Worm (Caenorhabditis elegans) whole organism, early embryonic: Measurements from ENCODE around the gene srz-37.

Experiments
- B0310.2 ChIP-seq: sonication (generic microtip); optimal IDR thresholded peaks from 2 replicates; lab custom pipeline; 2016; ENCODE audit warnings: mild to moderate bottlenecking, missing genetic modification characterization, missing compliant biosample characterization
- F13C5.2 ChIP-seq: sonication (generic microtip); optimal IDR thresholded peaks from 2 replicates; lab custom pipeline; 2017; ENCODE audit warnings: mild to moderate bottlenecking, missing genetic modification characterization, inconsistent platforms, missing compliant biosample characterization
- aly-1 ChIP-seq: sonication (generic microtip); optimal IDR thresholded peaks from 2 replicates; lab custom pipeline; 2016; ENCODE audit warnings: missing genetic modification characterization, missing compliant biosample characterization
- ama-1 ChIP-seq: fragments of 150-350 bp; optimal IDR thresholded peaks from 2 replicates; lab custom pipeline; 2014
- ceh-13 ChIP-seq: fragments of 200-800 bp; sonication (Bioruptor generic); optimal IDR thresholded peaks from 2 replicates; lab custom pipeline; 2018; ENCODE audit warnings: mild to moderate bottlenecking, missing genetic modification characterization, missing compliant biosample characterization
- ceh-36 ChIP-seq: sonication (generic microtip); optimal IDR thresholded peaks from 2 replicates; lab custom pipeline; 2016; ENCODE audit warnings: missing genetic modification characterization, inconsistent platforms, missing compliant biosample characterization
- flt-1 ChIP-seq: fragments of 200-800 bp; sonication (Bioruptor generic); IDR thresholded peaks from 2 replicates; pipeline ENCODE4 v1.3.6; 2022; ENCODE audit warnings: missing genetic modification characterization, missing compliant biosample characterization
- hmbx-1 ChIP-seq: sonication (generic microtip); optimal IDR thresholded peaks from 2 replicates; lab custom pipeline; 2016; ENCODE audit warnings: mild to moderate bottlenecking, missing genetic modification characterization, missing compliant biosample characterization
- hmg-4 ChIP-seq: fragments of 200-800 bp; sonication (Bioruptor generic); optimal IDR thresholded peaks from 2 replicates; lab custom pipeline; 2018; ENCODE audit warnings: mild to moderate bottlenecking, missing genetic modification characterization, missing compliant biosample characterization
- pes-1 ChIP-seq: fragments of 200-800 bp; sonication (Bioruptor generic); IDR thresholded peaks from 2 replicates; pipeline ENCODE4 v1.3.6; 2022; ENCODE audit warnings: missing genetic modification reagents, missing genetic modification characterization, missing compliant biosample characterization
- scrt-1 ChIP-seq: fragments of 200-800 bp; sonication (Bioruptor generic); IDR thresholded peaks from 2 replicates; pipeline ENCODE4 v1.3.6; 2022; ENCODE audit warnings: missing genetic modification characterization, missing compliant biosample characterization
- tbx-11 ChIP-seq: fragments of 200-800 bp; sonication (Bioruptor generic); IDR thresholded peaks from 2 replicates; pipeline ENCODE4 v1.3.6; 2022; ENCODE audit warnings: missing genetic modification characterization, missing compliant biosample characterization
- tbx-37 ChIP-seq: fragments of 200-800 bp; sonication (Bioruptor generic); conservative IDR thresholded peaks from 2 replicates; pipeline ENCODE4 v1.3.6; 2022; ENCODE audit warnings: missing genetic modification reagents, missing genetic modification characterization, missing compliant biosample characterization
- tra-4 ChIP-seq: sonication (generic microtip); optimal IDR thresholded peaks from 2 replicates; lab custom pipeline; 2017; ENCODE audit warnings: missing genetic modification characterization, missing compliant biosample characterization

ce11 chrIV:3496358-3496757 lies 14.7 kb upstream of the srz-37 start, which contains the start of gene C09G12.17:
- no peak for TF ChIP-seq scrt-1 (GFP tag; lab: Robert Waterston, UW)
- no peak for TF ChIP-seq ama-1
- no peak for TF ChIP-seq pes-1 (GFP tag; lab: Robert Waterston, UW)
- no peak for TF ChIP-seq aly-1
- TF ChIP-seq hmg-4 (GFP tag; lab: Kevin White, UChicago), result no peak
- no peak for TF ChIP-seq flt-1
- TF ChIP-seq ceh-36 (tag; lab: Kevin White, UChicago), result no peak
- no peak for TF ChIP-seq hmbx-1 (tag; lab: Kevin White, UChicago)
- TF ChIP-seq ceh-13 (GFP tag; lab: Kevin White, UChicago), result no peak
- TF ChIP-seq tbx-11 (GFP tag; lab: Robert Waterston, UW), result no peak
- TF ChIP-seq tra-4 (tag; lab: Kevin White, UChicago), result no peak
- TF ChIP-seq tbx-37 (GFP tag; lab: Robert Waterston, UW), result no peak
- no peak for TF ChIP-seq F13C5.2 (tag; lab: Kevin White, UChicago)
- TF ChIP-seq B0310.2 (tag; lab: Kevin White, UChicago), result no peak
